Worm (Caenorhabditis elegans) whole organism, late embryonic: ENCODE measurements around the gene F28C6.9.

Source experiments
- ceh-14 ChIP-seq: sonication (generic microtip); optimal IDR thresholded peaks from 2 replicates; lab custom pipeline; 2016; ENCODE audit warnings: missing genotype, missing genetic modification characterization, missing compliant biosample characterization
- ets-4 ChIP-seq: sonication (generic microtip); optimal IDR thresholded peaks from 2 replicates; lab custom pipeline; 2016; ENCODE audit warnings: missing genetic modification characterization, missing compliant biosample characterization
- eyg-1 ChIP-seq: sonication (generic microtip); optimal IDR thresholded peaks from 2 replicates; lab custom pipeline; 2016; ENCODE audit warnings: missing genotype, missing genetic modification characterization, missing compliant biosample characterization
- hlh-6 ChIP-seq: sonication (generic microtip); optimal IDR thresholded peaks from 2 replicates; lab custom pipeline; 2016; ENCODE audit warnings: missing genotype, missing genetic modification characterization, missing compliant biosample characterization
- nfya-1 ChIP-seq: sonication (generic microtip); optimal IDR thresholded peaks from 2 replicates; lab custom pipeline; 2017; ENCODE audit warnings: missing genetic modification characterization, mild to moderate bottlenecking, missing compliant biosample characterization, antibody characterized with exemption, moderate library complexity
- pqm-1 ChIP-seq: sonication (generic microtip); optimal IDR thresholded peaks from 2 replicates; lab custom pipeline; 2016; ENCODE audit warnings: missing genetic modification characterization, missing compliant biosample characterization
- sox-4 ChIP-seq: sonication (generic microtip); optimal IDR thresholded peaks from 2 replicates; lab custom pipeline; 2017; ENCODE audit warnings: mild to moderate bottlenecking, missing genetic modification characterization, inconsistent platforms, missing compliant biosample characterization
- syd-9 ChIP-seq: sonication (generic microtip); optimal IDR thresholded peaks from 2 replicates; lab custom pipeline; 2016; ENCODE audit warnings: mild to moderate bottlenecking, missing genetic modification characterization, moderate library complexity, missing compliant biosample characterization

DNA sequence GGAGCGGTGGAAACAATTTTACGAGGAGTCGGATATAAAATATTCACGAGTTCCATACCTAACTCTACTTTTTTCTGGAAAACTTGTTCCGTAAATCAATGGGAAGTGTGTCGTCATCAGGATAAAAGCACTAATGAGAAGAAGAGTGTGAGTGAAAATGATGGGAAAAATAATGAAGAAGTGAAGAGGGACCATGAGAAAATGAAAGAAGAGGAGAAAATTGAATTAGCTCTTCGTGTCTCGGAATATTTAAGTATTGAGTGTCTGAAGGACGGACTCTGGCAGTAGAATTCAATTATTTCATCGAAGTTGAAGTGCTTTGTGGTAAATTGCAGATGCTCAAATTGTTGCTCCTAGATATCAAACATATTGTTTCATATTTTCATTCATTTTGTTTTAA, 20.8 kb downstream of the F28C6.9 start:
- TF ChIP-seq pqm-1 (tag; lab: Kevin White, UChicago) (no peak), nfya-1 (tag; lab: Kevin White, UChicago) (no peak), ceh-14 (tag; lab: Kevin White, UChicago) (peak; percentile 53), sox-4 (tag; lab: Kevin White, UChicago) (no peak), eyg-1 (tag; lab: Kevin White, UChicago) (no peak), syd-9 (tag; lab: Kevin White, UChicago) (no peak), ets-4 (no peak), hlh-6 (tag; lab: Kevin White, UChicago) (no peak)
